Fruit fly (Drosophila melanogaster) whole organism, embryonic: Measurements from ENCODE around the gene Kpc1.

ENCODE experiments used
- Atf6 ChIP-seq: fragments of 200-800 bp; sonication (Bioruptor generic); IDR thresholded peaks from 2 replicates; pipeline ENCODE4 v1.3.6; 2022; ENCODE audit warnings: missing biosample characterization, missing genetic modification characterization
- CG10147 ChIP-seq: fragments of 200-800 bp; sonication (Bioruptor generic); optimal IDR thresholded peaks from 2 replicates; lab custom pipeline; 2019; ENCODE audit warnings: missing biosample characterization, mild to moderate bottlenecking, missing genetic modification characterization, moderate library complexity
- CG10274 ChIP-seq: fragments of 200-800 bp; sonication (Bioruptor generic); optimal IDR thresholded peaks from 3 replicates; lab custom pipeline; 2017; ENCODE audit warnings: missing biosample characterization, mild to moderate bottlenecking, missing genetic modification characterization
- CG11504 ChIP-seq: fragments of 200-800 bp; sonication (Bioruptor generic); optimal IDR thresholded peaks from 3 replicates; lab custom pipeline; 2019; ENCODE audit warnings: missing biosample characterization, mild to moderate bottlenecking, missing genetic modification characterization, moderate library complexity
- CG11560 ChIP-seq: fragments of 200-800 bp; sonication (Bioruptor generic); IDR thresholded peaks from 3 replicates; pipeline ENCODE4 v1.3.6; 2022; ENCODE audit warnings: missing biosample characterization, missing genetic modification characterization
- CG14965 ChIP-seq: fragments of 200-800 bp; sonication (Bioruptor generic); optimal IDR thresholded peaks from 2 replicates; lab custom pipeline; 2016; ENCODE audit warnings: missing biosample characterization, missing genetic modification characterization, borderline replicate concordance
- CG1529 ChIP-seq: fragments of 200-800 bp; sonication (Bioruptor generic); optimal IDR thresholded peaks from 3 replicates; lab custom pipeline; 2018; ENCODE audit warnings: missing biosample characterization, missing genetic modification characterization
- CG15601 ChIP-seq: fragments of 200-800 bp; sonication (Bioruptor generic); optimal IDR thresholded peaks from 3 replicates; lab custom pipeline; 2019; ENCODE audit warnings: missing biosample characterization, mild to moderate bottlenecking, missing genetic modification characterization, moderate library complexity
- CG1647 ChIP-seq: fragments of 200-800 bp; sonication (Bioruptor generic); optimal IDR thresholded peaks from 3 replicates; lab custom pipeline; 2016; ENCODE audit warnings: missing biosample characterization, missing genetic modification characterization
- CG17328 ChIP-seq: fragments of 200-800 bp; sonication (Bioruptor generic); IDR thresholded peaks from 2 replicates; pipeline ENCODE4 v1.3.6; 2022; ENCODE audit warnings: missing biosample characterization, missing genetic modification characterization
- CG17359 ChIP-seq: fragments of 200-800 bp; sonication (Bioruptor generic); optimal IDR thresholded peaks from 3 replicates; lab custom pipeline; 2018; ENCODE audit warnings: missing biosample characterization, mild to moderate bottlenecking, missing genetic modification characterization, moderate library complexity
- CG17361 ChIP-seq: fragments of 200-800 bp; sonication (Bioruptor generic); IDR thresholded peaks from 3 replicates; pipeline ENCODE4 v1.3.6; 2022; ENCODE audit warnings: missing biosample characterization, missing genetic modification characterization
- CG17385 ChIP-seq: fragments of 200-800 bp; sonication (Bioruptor generic); optimal IDR thresholded peaks from 3 replicates; lab custom pipeline; 2018; ENCODE audit warnings: missing biosample characterization, mild to moderate bottlenecking, missing genetic modification characterization
- CG17568 ChIP-seq: fragments of 200-800 bp; sonication (Bioruptor generic); optimal IDR thresholded peaks from 2 replicates; lab custom pipeline; 2018; ENCODE audit warnings: missing biosample characterization, mild to moderate bottlenecking, missing genetic modification characterization, moderate library complexity
- CG17829 ChIP-seq: fragments of 200-800 bp; optimal IDR thresholded peaks from 2 replicates; lab custom pipeline; 2019; ENCODE audit warnings: missing biosample characterization, mild to moderate bottlenecking, missing genetic modification characterization, moderate library complexity
- CG30020 ChIP-seq: fragments of 200-800 bp; optimal IDR thresholded peaks from 2 replicates; lab custom pipeline; 2019; ENCODE audit warnings: missing biosample characterization, mild to moderate bottlenecking, missing genetic modification characterization, moderate library complexity
- CG3281 ChIP-seq: fragments of 200-800 bp; sonication (Bioruptor generic); optimal IDR thresholded peaks from 3 replicates; lab custom pipeline; 2017; ENCODE audit warnings: missing biosample characterization, mild to moderate bottlenecking, missing genetic modification characterization
- CG4360 ChIP-seq: fragments of 200-800 bp; sonication (Bioruptor generic); IDR thresholded peaks from 2 replicates; pipeline ENCODE4 v1.3.6; 2022; ENCODE audit warnings: missing biosample characterization, missing genetic modification characterization
- CG4730 ChIP-seq: fragments of 200-800 bp; sonication (Bioruptor generic); IDR thresholded peaks from 2 replicates; pipeline ENCODE4 v1.3.6; 2022; ENCODE audit warnings: missing biosample characterization, missing genetic modification characterization
- CG5245 ChIP-seq: fragments of 200-800 bp; sonication (Bioruptor generic); optimal IDR thresholded peaks from 3 replicates; lab custom pipeline; 2016; ENCODE audit warnings: missing biosample characterization, missing genetic modification characterization
- CG7786 ChIP-seq: fragments of 200-800 bp; sonication (Bioruptor generic); optimal IDR thresholded peaks from 2 replicates; lab custom pipeline; 2016; ENCODE audit warnings: missing biosample characterization, missing genetic modification characterization
- CG8359 ChIP-seq: fragments of 200-800 bp; sonication (Bioruptor generic); optimal IDR thresholded peaks from 2 replicates; lab custom pipeline; 2017; ENCODE audit warnings: missing biosample characterization, mild to moderate bottlenecking, missing genetic modification characterization, borderline replicate concordance
- CG9437 ChIP-seq: fragments of 200-800 bp; sonication (Bioruptor generic); optimal IDR thresholded peaks from 2 replicates; lab custom pipeline; 2018; ENCODE audit warnings: missing biosample characterization, mild to moderate bottlenecking, missing genetic modification characterization
- CG9817 ChIP-seq: fragments of 200-800 bp; sonication (Bioruptor generic); optimal IDR thresholded peaks from 2 replicates; lab custom pipeline; 2018; ENCODE audit warnings: missing biosample characterization, mild to moderate bottlenecking, missing genetic modification characterization, moderate library complexity
- CG9876 ChIP-seq: fragments of 200-800 bp; sonication (Bioruptor generic); optimal IDR thresholded peaks from 2 replicates; lab custom pipeline; 2016; ENCODE audit warnings: missing biosample characterization, missing genetic modification characterization
- CkIIα-i1 ChIP-seq: fragments of 200-800 bp; sonication (Bioruptor generic); IDR thresholded peaks from 2 replicates; pipeline ENCODE4 v1.3.6; 2022; ENCODE audit warnings: missing biosample characterization, missing genetic modification characterization
- Dfd ChIP-seq, 2 experiments: fragments of >200 bp; optimal IDR thresholded peaks; 2 replicates each; lab custom pipeline; 2017; ENCODE audit warnings: missing biosample characterization in 2 of 2, missing genetic modification characterization in 2 of 2
- Doc2 ChIP-seq: fragments of 200-800 bp; sonication (Bioruptor generic); IDR thresholded peaks from 2 replicates; pipeline ENCODE4 v1.3.6; 2022; ENCODE audit warnings: missing biosample characterization, missing genetic modification characterization
- Doc3 ChIP-seq: fragments of 200-800 bp; sonication (Bioruptor generic); IDR thresholded peaks from 3 replicates; pipeline ENCODE4 v1.3.6; 2022; ENCODE audit warnings: missing biosample characterization, missing genetic modification characterization; ENCODE audit not compliant: partially characterized antibody
- Drgx ChIP-seq: fragments of 200-800 bp; sonication (Bioruptor generic); IDR thresholded peaks from 2 replicates; pipeline ENCODE4 v1.3.6; 2022; ENCODE audit warnings: missing biosample characterization, missing genetic modification characterization
- ERR ChIP-seq: fragments of 200-800 bp; sonication (Bioruptor generic); optimal IDR thresholded peaks from 2 replicates; lab custom pipeline; 2016; ENCODE audit warnings: missing biosample characterization, missing genetic modification characterization
- Fer1 ChIP-seq: fragments of 200-800 bp; sonication (Bioruptor generic); optimal IDR thresholded peaks from 2 replicates; lab custom pipeline; 2017; ENCODE audit warnings: missing biosample characterization, mild to moderate bottlenecking, missing genetic modification characterization
- GATAe ChIP-seq: fragments of 200-800 bp; sonication (Bioruptor generic); conservative IDR thresholded peaks from 2 replicates; pipeline ENCODE4 v1.3.6; 2022; ENCODE audit warnings: missing biosample characterization, missing genetic modification characterization
- MESR4 ChIP-seq: fragments of 200-800 bp; sonication (Bioruptor generic); optimal IDR thresholded peaks from 2 replicates; lab custom pipeline; 2018; ENCODE audit warnings: missing biosample characterization, mild to moderate bottlenecking, missing genetic modification characterization, moderate library complexity
- Myb ChIP-seq: fragments of 200-800 bp; sonication (Bioruptor generic); optimal IDR thresholded peaks from 2 replicates; lab custom pipeline; 2016; ENCODE audit warnings: missing biosample characterization, missing genetic modification characterization
- Ssrp ChIP-seq: fragments of 200-800 bp; sonication (Bioruptor generic); optimal IDR thresholded peaks from 2 replicates; lab custom pipeline; 2018; ENCODE audit warnings: missing biosample characterization, mild to moderate bottlenecking, missing genetic modification characterization, moderate library complexity
- Taf1 ChIP-seq: fragments of 200-800 bp; sonication (Bioruptor generic); IDR thresholded peaks from 2 replicates; pipeline ENCODE4 v1.3.6; 2022; ENCODE audit warnings: missing biosample characterization, missing genetic modification characterization
- al ChIP-seq: fragments of 200-800 bp; sonication (Bioruptor generic); IDR thresholded peaks from 2 replicates; pipeline ENCODE4 v1.3.6; 2022; ENCODE audit warnings: missing biosample characterization, missing genetic modification characterization
- bigmax ChIP-seq: fragments of 200-800 bp; sonication (Bioruptor generic); optimal IDR thresholded peaks from 2 replicates; lab custom pipeline; 2018; ENCODE audit warnings: missing biosample characterization, mild to moderate bottlenecking, missing genetic modification characterization
- ci ChIP-seq: fragments of 200-800 bp; sonication (Bioruptor generic); IDR thresholded peaks from 3 replicates; pipeline ENCODE4 v1.3.6; 2022; ENCODE audit warnings: missing biosample characterization, missing genetic modification characterization
- ems ChIP-seq: fragments of 200-800 bp; sonication (Bioruptor generic); optimal IDR thresholded peaks from 3 replicates; lab custom pipeline; 2016; ENCODE audit warnings: missing biosample characterization, missing genetic modification characterization
- fd102C ChIP-seq: fragments of 200-800 bp; sonication (Bioruptor generic); optimal IDR thresholded peaks from 2 replicates; lab custom pipeline; 2018; ENCODE audit warnings: missing biosample characterization, mild to moderate bottlenecking, missing genetic modification characterization, moderate library complexity
- gsb ChIP-seq: fragments of 200-800 bp; sonication (Bioruptor generic); IDR thresholded peaks from 2 replicates; pipeline ENCODE4 v1.3.6; 2022; ENCODE audit warnings: missing biosample characterization, missing genetic modification characterization
- lab ChIP-seq: fragments of 200-800 bp; sonication (Bioruptor generic); optimal IDR thresholded peaks from 3 replicates; lab custom pipeline; 2017; ENCODE audit warnings: missing biosample characterization, missing genetic modification characterization, mild to moderate bottlenecking, moderate library complexity, missing genetic modification reagents
- nerfin-2 ChIP-seq: fragments of 200-800 bp; sonication (Bioruptor generic); IDR thresholded peaks from 2 replicates; pipeline ENCODE4 v1.3.6; 2022; ENCODE audit warnings: missing biosample characterization, missing genetic modification characterization; ENCODE audit not compliant: partially characterized antibody
- onecut ChIP-seq: fragments of 200-800 bp; sonication (Bioruptor generic); IDR thresholded peaks from 2 replicates; pipeline ENCODE4 v1.3.6; 2022; ENCODE audit warnings: missing biosample characterization, missing genetic modification characterization
- otp ChIP-seq: fragments of 200-800 bp; sonication (Bioruptor generic); IDR thresholded peaks from 3 replicates; pipeline ENCODE4, ENCODE4 v1.3.6; 2022; ENCODE audit warnings: missing biosample characterization, missing genetic modification characterization
- schlank ChIP-seq: fragments of 200-800 bp; sonication (Bioruptor generic); optimal IDR thresholded peaks from 2 replicates; lab custom pipeline; 2018; ENCODE audit warnings: missing biosample characterization, mild to moderate bottlenecking, missing genetic modification characterization
- stc ChIP-seq: fragments of 200-800 bp; sonication (Bioruptor generic); IDR thresholded peaks from 2 replicates; pipeline ENCODE4 v1.3.6; 2022; ENCODE audit warnings: missing biosample characterization, missing genetic modification characterization
- zfh1 ChIP-seq: fragments of 200-800 bp; sonication (Bioruptor generic); IDR thresholded peaks from 3 replicates; pipeline ENCODE4 v1.3.6; 2022; ENCODE audit warnings: missing biosample characterization, missing genetic modification characterization

The Kpc1 gene

dm6 chr3R:15147038-15147744 lies 48.8 kb downstream of the Kpc1 start, which contains the start of gene Glys (continued):
- TF ChIP-seq CG1647 (GFP tag; lab: Kevin White, UChicago) (no peak), CG17568 (no peak), CG3281 (GFP tag; lab: Kevin White, UChicago) (peak; percentile 20), gsb (GFP tag; lab: Robert Waterston, UW) (no peak), stc (GFP tag; lab: Robert Waterston, UW) (no peak), CG10274 (GFP tag; lab: Kevin White, UChicago) (no peak), CG9437 (GFP tag; lab: Kevin White, UChicago) (no peak), CG9817 (tag; lab: Kevin White, UChicago) (no peak), Taf1 (GFP tag; lab: Robert Waterston, UW) (no peak), CG1529 (GFP tag; lab: Kevin White, UChicago) (no peak), ERR (GFP tag; lab: Kevin White, UChicago) (peak; percentile 51), CG17328 (GFP tag; lab: Robert Waterston, UW) (no peak), CG8359 (GFP tag; lab: Kevin White, UChicago) (no peak), ems (GFP tag; lab: Kevin White, UChicago) (no peak), lab (GFP tag; lab: Kevin White, UChicago) (peak; percentile 50), Doc2 (GFP tag; lab: Robert Waterston, UW) (no peak), Myb (GFP tag; lab: Kevin White, UChicago) (peak; percentile 27), CG17385 (peak; percentile 15), zfh1 (GFP tag; lab: Robert Waterston, UW) (no peak), nerfin-2 (GFP tag; lab: Robert Waterston, UW) (peak; percentile 43; the same call in 1 of the 2 replicates), Fer1 (GFP tag; lab: Kevin White, UChicago) (peak; percentile 24), CG9876 (no peak), MESR4 (peak; percentile 2), ci (GFP tag; lab: Robert Waterston, UW) (peak; percentile 21; the same call in 1 of the 3 replicates), Dfd (GFP tag; optimal IDR thresholded peaks at IDR 0.05; lab: Kevin White, UChicago) (no peak), CG5245 (GFP tag; lab: Kevin White, UChicago) (no peak), otp (GFP tag; lab: Robert Waterston, UW) (no peak), bigmax (GFP tag; lab: Kevin White, UChicago) (no peak), CG11560 (tag; lab: Robert Waterston, UW) (no peak), CG11504 (tag; lab: Kevin White, UChicago) (no peak), CG17359 (no peak), CG10147 (no peak), CG17361 (GFP tag; lab: Robert Waterston, UW) (0 out of 3 replicates have a peak, but pooled peaks have one; percentile 26), CG4730 (GFP tag; lab: Robert Waterston, UW) (no peak), CG7786 (GFP tag; lab: Kevin White, UChicago) (no peak), CG14965 (GFP tag; lab: Kevin White, UChicago) (no peak), schlank (tag; lab: Kevin White, UChicago) (no peak), fd102C (GFP tag; lab: Kevin White, UChicago) (peak; percentile 7), Atf6 (GFP tag; lab: Robert Waterston, UW) (no peak), al (GFP tag; lab: Robert Waterston, UW) (no peak), CG15601 (tag; lab: Kevin White, UChicago) (no peak), CG17829 (tag; lab: Kevin White, UChicago) (no peak), CG30020 (no peak), CG4360 (GFP tag; lab: Robert Waterston, UW) (peak; percentile 98), onecut (GFP tag; lab: Robert Waterston, UW) (0 out of 2 replicates have a peak, but pooled peaks have one; percentile 18), Ssrp (no peak), GATAe (no peak), Drgx (GFP tag; lab: Robert Waterston, UW) (peak; percentile 69), CkIIα-i1 (GFP tag; lab: Robert Waterston, UW) (no peak), Doc3 (GFP tag; lab: Robert Waterston, UW) (no peak)
